Fruit fly (Drosophila melanogaster) whole organism, adult: ENCODE results near the gene CG10195.

Source experiments
- CG12768 ChIP-seq: fragments of 200-800 bp; sonication (Bioruptor generic); optimal IDR thresholded peaks from 2 replicates; lab custom pipeline; 2017; ENCODE audit warnings: missing biosample characterization, missing genetic modification characterization, mild to moderate bottlenecking, moderate library complexity, missing genetic modification reagents
- CG14711 ChIP-seq: fragments of 200-800 bp; sonication (Bioruptor generic); optimal IDR thresholded peaks from 2 replicates; lab custom pipeline; 2018; ENCODE audit warnings: missing biosample characterization, mild to moderate bottlenecking, missing genetic modification characterization, moderate library complexity
- CG5204 ChIP-seq: fragments of 200-800 bp; sonication (Bioruptor generic); optimal IDR thresholded peaks from 2 replicates; lab custom pipeline; 2016; ENCODE audit warnings: missing biosample characterization, missing genetic modification characterization
- cic ChIP-seq: fragments of 200-800 bp; sonication (Bioruptor generic); optimal IDR thresholded peaks from 2 replicates; lab custom pipeline; 2017; ENCODE audit warnings: missing biosample characterization, mild to moderate bottlenecking, missing genetic modification characterization, moderate library complexity
- kay ChIP-seq: fragments of 200-800 bp; sonication (Bioruptor generic); peaks from one replicate; lab custom pipeline; 2016; ENCODE audit warnings: missing biosample characterization, missing genetic modification characterization, borderline replicate concordance
- tj ChIP-seq: fragments of 200-800 bp; sonication (Bioruptor generic); optimal IDR thresholded peaks from 3 replicates; lab custom pipeline; 2017; ENCODE audit warnings: missing biosample characterization, mild to moderate bottlenecking, missing genetic modification characterization, moderate library complexity

DNA sequence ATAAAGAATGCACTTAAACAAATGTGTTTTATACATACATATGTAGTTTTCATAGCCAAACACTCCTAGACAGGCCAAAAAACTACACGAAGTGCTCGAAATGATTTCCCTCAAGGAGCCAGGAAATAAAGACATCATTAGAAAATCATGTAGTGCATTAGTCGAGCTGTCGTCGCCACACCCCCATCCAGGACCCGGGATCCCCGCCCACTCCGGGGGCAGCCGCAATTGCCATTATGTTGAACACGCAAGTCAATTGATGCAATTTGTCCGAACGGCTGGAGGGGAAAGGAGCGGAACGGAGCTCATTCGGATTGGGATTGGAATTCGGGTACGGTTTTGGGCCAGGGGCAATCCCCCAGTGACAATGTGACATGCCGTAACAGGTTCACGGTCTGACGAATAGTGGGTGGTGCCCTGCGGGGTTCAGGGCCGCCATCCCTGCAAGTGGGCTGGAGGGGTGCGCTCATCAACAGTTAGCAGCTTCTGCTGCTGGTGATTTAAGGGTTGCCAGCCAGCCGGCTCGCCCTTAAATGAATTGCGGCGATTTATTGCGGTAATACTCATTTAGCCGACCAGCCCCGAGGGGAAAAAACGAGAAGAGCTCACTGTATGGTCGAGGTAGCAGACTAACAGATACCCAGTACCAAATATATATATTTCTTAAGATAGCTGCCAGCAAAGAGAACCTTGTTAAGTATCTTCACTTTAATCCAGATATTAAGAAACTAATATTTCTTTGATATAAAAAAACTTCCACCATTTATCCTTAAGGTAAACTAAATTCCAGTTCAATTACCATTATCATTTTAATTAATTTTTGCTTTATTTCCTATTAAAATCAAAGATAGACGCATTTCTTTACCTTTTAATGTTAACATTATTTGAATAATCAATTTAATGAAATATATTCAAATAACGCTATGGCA, 3.8 kb downstream of the CG10195 start:
- no peak for TF ChIP-seq kay (GFP tag; lab: Kevin White, UChicago)
- TF ChIP-seq CG12768 (GFP tag; lab: Kevin White, UChicago) = no peak
- no peak for TF ChIP-seq CG5204 (GFP tag; lab: Kevin White, UChicago)
- no peak for TF ChIP-seq cic (GFP tag; lab: Kevin White, UChicago)
- TF ChIP-seq tj (GFP tag; lab: Kevin White, UChicago) = no peak
- no peak for TF ChIP-seq CG14711 (tag; lab: Kevin White, UChicago)
